Fruit fly (Drosophila melanogaster) whole organism, embryonic: ENCODE measurements around the gene CG44437.

Experiments
- Asciz ChIP-seq: fragments of 200-800 bp; sonication (Bioruptor generic); optimal IDR thresholded peaks from 2 replicates; lab custom pipeline; 2017; ENCODE audit warnings: missing biosample characterization, mild to moderate bottlenecking, missing genetic modification characterization, missing genetic modification reagents
- Bdp1 ChIP-seq: fragments of 200-800 bp; sonication (Bioruptor generic); optimal IDR thresholded peaks from 3 replicates; lab custom pipeline; 2016; ENCODE audit warnings: missing biosample characterization, missing genetic modification characterization
- CG10565 ChIP-seq: fragments of 200-800 bp; sonication (Bioruptor generic); optimal IDR thresholded peaks from 3 replicates; lab custom pipeline; 2016; ENCODE audit warnings: missing biosample characterization, mild to moderate bottlenecking, missing genetic modification characterization
- CG12236 ChIP-seq: fragments of 200-800 bp; sonication (Bioruptor generic); optimal IDR thresholded peaks from 2 replicates; lab custom pipeline; 2016; ENCODE audit warnings: missing biosample characterization, missing genetic modification characterization
- CG12299 ChIP-seq: fragments of 200-800 bp; sonication (Bioruptor generic); optimal IDR thresholded peaks from 2 replicates; lab custom pipeline; 2018; ENCODE audit warnings: missing biosample characterization, mild to moderate bottlenecking, missing genetic modification characterization
- CG12659 ChIP-seq: fragments of 200-800 bp; sonication (Bioruptor generic); optimal IDR thresholded peaks from 3 replicates; lab custom pipeline; 2017; ENCODE audit warnings: mild to moderate bottlenecking, missing biosample characterization, missing genetic modification reagents, missing genetic modification characterization
- CG16815 ChIP-seq: fragments of 200-800 bp; sonication (Bioruptor generic); optimal IDR thresholded peaks from 3 replicates; lab custom pipeline; 2017; ENCODE audit warnings: missing biosample characterization, mild to moderate bottlenecking, missing genetic modification characterization
- CG18764 ChIP-seq: fragments of 200-800 bp; sonication (Bioruptor generic); optimal IDR thresholded peaks from 3 replicates; lab custom pipeline; 2016; ENCODE audit warnings: missing biosample characterization, missing genetic modification characterization
- CG3281 ChIP-seq: fragments of 200-800 bp; sonication (Bioruptor generic); optimal IDR thresholded peaks from 3 replicates; lab custom pipeline; 2017; ENCODE audit warnings: missing biosample characterization, mild to moderate bottlenecking, missing genetic modification characterization
- CG3847 ChIP-seq: fragments of 200-800 bp; sonication (Bioruptor generic); IDR thresholded peaks from 2 replicates; pipeline ENCODE4 v1.3.6; 2022; ENCODE audit warnings: missing biosample characterization, missing genetic modification characterization
- CG4820 ChIP-seq: fragments of 200-800 bp; sonication (Bioruptor generic); optimal IDR thresholded peaks from 3 replicates; lab custom pipeline; 2016; ENCODE audit warnings: missing biosample characterization, missing genetic modification characterization
- CG6765 ChIP-seq: fragments of 200-800 bp; sonication (Bioruptor generic); optimal IDR thresholded peaks from 3 replicates; lab custom pipeline; 2017; ENCODE audit warnings: missing biosample characterization, mild to moderate bottlenecking, missing genetic modification characterization
- CG6791 ChIP-seq: fragments of 200-800 bp; sonication (Bioruptor generic); IDR thresholded peaks from 3 replicates; pipeline ENCODE4 v1.3.6; 2022; ENCODE audit warnings: missing biosample characterization, missing genetic modification characterization; ENCODE audit not compliant: partially characterized antibody
- CG7271 ChIP-seq: fragments of 200-800 bp; sonication (Bioruptor generic); optimal IDR thresholded peaks from 2 replicates; lab custom pipeline; 2018; ENCODE audit warnings: missing biosample characterization, mild to moderate bottlenecking, missing genetic modification characterization, moderate library complexity
- CG7745 ChIP-seq: fragments of 200-800 bp; sonication (Bioruptor generic); optimal IDR thresholded peaks from 2 replicates; lab custom pipeline; 2018; ENCODE audit warnings: missing biosample characterization, mild to moderate bottlenecking, missing genetic modification characterization, moderate library complexity
- CG7987 ChIP-seq: fragments of 200-800 bp; sonication (Bioruptor generic); optimal IDR thresholded peaks from 2 replicates; lab custom pipeline; 2018; ENCODE audit warnings: missing biosample characterization, mild to moderate bottlenecking, missing genetic modification characterization, moderate library complexity
- CkIIα-i1 ChIP-seq: fragments of 200-800 bp; sonication (Bioruptor generic); IDR thresholded peaks from 2 replicates; pipeline ENCODE4 v1.3.6; 2022; ENCODE audit warnings: missing biosample characterization, missing genetic modification characterization
- Deaf1 ChIP-seq: fragments of 200-800 bp; optimal IDR thresholded peaks from 3 replicates; lab custom pipeline; 2019; ENCODE audit warnings: missing biosample characterization, mild to moderate bottlenecking, missing genetic modification characterization, moderate library complexity
- Fer2 ChIP-seq: fragments of 200-800 bp; sonication (Bioruptor generic); optimal IDR thresholded peaks from 2 replicates; lab custom pipeline; 2018; ENCODE audit warnings: missing biosample characterization, mild to moderate bottlenecking, missing genetic modification characterization, moderate library complexity
- Hsf ChIP-seq: fragments of 200-800 bp; sonication (Bioruptor generic); optimal IDR thresholded peaks from 3 replicates; lab custom pipeline; 2016; ENCODE audit warnings: missing biosample characterization, missing genetic modification characterization
- Max ChIP-seq: fragments of 200-800 bp; sonication (Bioruptor generic); optimal IDR thresholded peaks from 2 replicates; lab custom pipeline; 2016; ENCODE audit warnings: missing biosample characterization, mild to moderate bottlenecking, missing genetic modification characterization
- Med ChIP-seq: fragments of 200-800 bp; sonication (Bioruptor generic); peaks from one replicate; lab custom pipeline; 2016; ENCODE audit warnings: missing biosample characterization, missing genetic modification characterization, mild to moderate bottlenecking, inconsistent platforms, moderate library complexity
- Mes4 ChIP-seq: fragments of 200-800 bp; sonication (Bioruptor generic); optimal IDR thresholded peaks from 2 replicates; lab custom pipeline; 2016; ENCODE audit warnings: missing biosample characterization, missing genetic modification characterization
- Mrtf ChIP-seq: fragments of 200-800 bp; sonication (Bioruptor generic); IDR thresholded peaks from 3 replicates; pipeline ENCODE4 v1.3.6; 2022; ENCODE audit warnings: missing biosample characterization, missing genetic modification characterization
- NC2α ChIP-seq: fragments of 200-800 bp; sonication (Bioruptor generic); optimal IDR thresholded peaks from 2 replicates; lab custom pipeline; 2016; ENCODE audit warnings: missing biosample characterization, missing genetic modification characterization
- Pdp1 ChIP-seq, 2 experiments: fragments of 200-800 bp; sonication (Bioruptor generic); optimal IDR thresholded peaks; 3 replicates each; lab custom pipeline; 2016; ENCODE audit warnings: missing biosample characterization in 2 of 2, missing genetic modification characterization in 2 of 2, mild to moderate bottlenecking in 1 of 2, moderate library complexity in 1 of 2
- Scr ChIP-seq: fragments of 200-800 bp; sonication (Bioruptor generic); IDR thresholded peaks from 2 replicates; pipeline ENCODE4 v1.3.6; 2022; ENCODE audit warnings: missing biosample characterization, missing genetic modification characterization; ENCODE audit not compliant: partially characterized antibody
- Ssrp ChIP-seq: fragments of 200-800 bp; sonication (Bioruptor generic); optimal IDR thresholded peaks from 2 replicates; lab custom pipeline; 2018; ENCODE audit warnings: missing biosample characterization, mild to moderate bottlenecking, missing genetic modification characterization, moderate library complexity
- Usf ChIP-seq: fragments of 200-800 bp; sonication (Bioruptor generic); optimal IDR thresholded peaks from 2 replicates; lab custom pipeline; 2017; ENCODE audit warnings: missing genotype, missing biosample characterization, missing genetic modification characterization
- ara ChIP-seq: fragments of 200-800 bp; sonication (Bioruptor generic); IDR thresholded peaks from 2 replicates; pipeline ENCODE4 v1.3.6; 2022; ENCODE audit warnings: missing biosample characterization, missing genetic modification characterization
- ato ChIP-seq: fragments of 200-800 bp; sonication (Bioruptor generic); IDR thresholded peaks from 2 replicates; pipeline ENCODE4 v1.3.6; 2022; ENCODE audit warnings: missing biosample characterization, missing genetic modification characterization; ENCODE audit not compliant: partially characterized antibody
- cas ChIP-seq: fragments of 200-800 bp; sonication (Bioruptor generic); IDR thresholded peaks from 2 replicates; pipeline ENCODE4 v1.3.6; 2022; ENCODE audit warnings: missing biosample characterization, missing genetic modification characterization
- ci ChIP-seq: fragments of 200-800 bp; sonication (Bioruptor generic); IDR thresholded peaks from 3 replicates; pipeline ENCODE4 v1.3.6; 2022; ENCODE audit warnings: missing biosample characterization, missing genetic modification characterization
- croc ChIP-seq: fragments of 200-800 bp; sonication (Bioruptor generic); conservative IDR thresholded peaks from 3 replicates; pipeline ENCODE4 v1.3.6; 2022; ENCODE audit warnings: missing biosample characterization, missing genetic modification characterization
- da ChIP-seq: fragments of 200-800 bp; sonication (Bioruptor generic); optimal IDR thresholded peaks from 2 replicates; lab custom pipeline; 2016; ENCODE audit warnings: missing biosample characterization, missing genetic modification characterization
- fd96Cb ChIP-seq: fragments of 200-800 bp; sonication (Bioruptor generic); optimal IDR thresholded peaks from 2 replicates; lab custom pipeline; 2018; ENCODE audit warnings: missing biosample characterization, mild to moderate bottlenecking, missing genetic modification characterization, moderate library complexity
- gcm ChIP-seq: fragments of 200-800 bp; sonication (Bioruptor generic); optimal IDR thresholded peaks from 2 replicates; lab custom pipeline; 2019; ENCODE audit warnings: missing biosample characterization, mild to moderate bottlenecking, missing genetic modification characterization, moderate library complexity
- gem ChIP-seq: fragments of 200-800 bp; sonication (Bioruptor generic); optimal IDR thresholded peaks from 2 replicates; lab custom pipeline; 2019; ENCODE audit warnings: missing biosample characterization, mild to moderate bottlenecking, missing genetic modification characterization, moderate library complexity
- lov ChIP-seq, 2 experiments: fragments of 200-800 bp in 1 of 2; fragments of >200 bp in 1 of 2; sonication (Bioruptor generic) in 1 of 2; IDR thresholded peaks in 1 of 2; optimal IDR thresholded peaks in 1 of 2; 2 replicates in 1 of 2; 3 replicates in 1 of 2; pipeline versions ENCODE4 v1.3.6 to Lab custom; 2017 to 2022; ENCODE audit warnings: missing biosample characterization in 1 of 2, missing genetic modification characterization in 1 of 2
- nau ChIP-seq: fragments of 200-800 bp; sonication (Bioruptor generic); optimal IDR thresholded peaks from 3 replicates; lab custom pipeline; 2017; ENCODE audit warnings: missing biosample characterization, mild to moderate bottlenecking, missing genetic modification characterization, missing genetic modification reagents
- onecut ChIP-seq: fragments of 200-800 bp; sonication (Bioruptor generic); IDR thresholded peaks from 2 replicates; pipeline ENCODE4 v1.3.6; 2022; ENCODE audit warnings: missing biosample characterization, missing genetic modification characterization
- pan ChIP-seq, 4 experiments: fragments of >200 bp in 3 of 4; fragments of 200-800 bp in 1 of 4; sonication (Bioruptor generic) in 1 of 4; optimal IDR thresholded peaks in 3 of 4; IDR thresholded peaks in 1 of 4; 2 replicates each; pipeline versions ENCODE4 v1.3.6 to Lab custom; 2017 to 2022; ENCODE audit warnings: missing biosample characterization in 2 of 4, missing genetic modification characterization in 2 of 4, mixed read lengths in 1 of 4
- scrt ChIP-seq: fragments of 200-800 bp; sonication (Bioruptor generic); optimal IDR thresholded peaks from 2 replicates; lab custom pipeline; 2018; ENCODE audit warnings: missing biosample characterization, mild to moderate bottlenecking, missing genetic modification characterization, moderate library complexity
- slbo ChIP-seq: fragments of 200-800 bp; sonication (Bioruptor generic); IDR thresholded peaks from 2 replicates; pipeline ENCODE4 v1.3.6; 2022; ENCODE audit warnings: missing biosample characterization, missing genetic modification characterization
- sob ChIP-seq: fragments of 200-800 bp; sonication (Bioruptor generic); IDR thresholded peaks from 2 replicates; pipeline ENCODE4 v1.3.6; 2022; ENCODE audit warnings: missing biosample characterization, missing genetic modification characterization
- tgo ChIP-seq: fragments of 200-800 bp; sonication (Bioruptor generic); IDR thresholded peaks from 3 replicates; pipeline ENCODE4 v1.3.6; 2022; ENCODE audit warnings: missing biosample characterization, missing genetic modification characterization
- vfl ChIP-seq: fragments of 200-800 bp; sonication (Bioruptor generic); optimal IDR thresholded peaks from 2 replicates; lab custom pipeline; 2016; ENCODE audit warnings: missing biosample characterization, missing genetic modification characterization
- vvl ChIP-seq: fragments of 200-800 bp; sonication (Bioruptor generic); IDR thresholded peaks from 2 replicates; pipeline ENCODE4 v1.3.6; 2022; ENCODE audit warnings: missing biosample characterization, missing genetic modification characterization
- wek ChIP-seq: fragments of 200-800 bp; sonication (Bioruptor generic); optimal IDR thresholded peaks from 3 replicates; lab custom pipeline; 2018; ENCODE audit warnings: missing biosample characterization, mild to moderate bottlenecking, missing genetic modification characterization, moderate library complexity

The CG44437 gene

DNA sequence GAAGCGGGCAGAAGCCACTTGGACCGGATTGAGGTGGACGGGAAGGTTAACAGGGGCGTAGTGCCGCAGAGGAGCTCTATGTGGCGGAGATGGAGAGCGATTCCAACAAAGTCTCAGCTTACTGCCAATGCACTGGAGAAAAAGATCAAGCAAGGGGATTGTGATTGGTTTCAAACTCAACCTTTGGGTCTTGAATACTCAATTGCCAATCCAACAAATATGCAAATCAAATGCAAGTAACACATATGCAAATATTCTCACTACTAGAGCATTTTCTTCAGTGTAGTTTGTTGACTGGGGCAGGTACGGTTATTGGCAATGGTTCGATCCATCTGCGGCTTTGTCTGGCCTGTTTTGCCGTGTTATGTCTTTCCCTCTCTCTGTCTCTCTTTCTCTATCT lies 49.2 kb upstream of the CG44437 start (continued):
- TF ChIP-seq cas (GFP tag; lab: Robert Waterston, UW) (0 out of 2 replicates have a peak, but pooled peaks have one; percentile 24), croc (GFP tag; lab: Robert Waterston, UW) (peak; percentile 59; the same call in 2 of the 3 replicates), CG3847 (GFP tag; lab: Robert Waterston, UW) (peak; percentile 55), Mrtf (GFP tag; lab: Robert Waterston, UW) (peak; percentile 74), lov (optimal IDR thresholded peaks at IDR 0.05; lab: Kevin White, UChicago) (no peak), lov (GFP tag; IDR thresholded peaks at IDR 0.05; lab: Robert Waterston, UW) (peak; percentile 55; the same call in 1 of the 3 replicates), tgo (peak; percentile 77), Ssrp (tag; lab: Kevin White, UChicago) (peak; percentile 67), CG7987 (peak; percentile 5), CG3281 (peak; percentile 62), Mes4 (peak; percentile 67), onecut (GFP tag; lab: Robert Waterston, UW) (peak; percentile 67), Hsf (GFP tag; lab: Kevin White, UChicago) (peak; percentile 75), Med (GFP tag; lab: Kevin White, UChicago) (peak; percentile 98), Pdp1 (GFP tag; optimal IDR thresholded peaks at IDR 0.05; lab: Kevin White, UChicago) (peak; percentile 86 to 92), CG12659 (GFP tag; lab: Kevin White, UChicago) (peak; percentile 62), gcm (GFP tag; lab: Kevin White, UChicago) (peak; percentile 38), Deaf1 (tag; lab: Kevin White, UChicago) (peak; percentile 25), CG10565 (GFP tag; lab: Kevin White, UChicago) (no peak), gem (tag; lab: Kevin White, UChicago) (peak; percentile 83), Bdp1 (GFP tag; lab: Kevin White, UChicago) (peak; percentile 49), vfl (GFP tag; lab: Kevin White, UChicago) (no peak), slbo (peak; percentile 83), CG6765 (GFP tag; lab: Kevin White, UChicago) (no peak), CG6791 (GFP tag; lab: Robert Waterston, UW) (no peak), ara (GFP tag; lab: Robert Waterston, UW) (peak; percentile 74), CG4820 (GFP tag; lab: Kevin White, UChicago) (peak; percentile 74), CG16815 (peak; percentile 37), Usf (GFP tag; lab: Kevin White, UChicago) (peak; percentile 77), ci (GFP tag; lab: Robert Waterston, UW) (peak; percentile 93), nau (peak; percentile 58), CG12236 (GFP tag; lab: Kevin White, UChicago) (peak; percentile 60), CkIIα-i1 (GFP tag; lab: Robert Waterston, UW) (0 out of 2 replicates have a peak, but pooled peaks have one; percentile 29), sob (GFP tag; lab: Robert Waterston, UW) (peak; percentile 73; the same call in 1 of the 2 replicates), Asciz (GFP tag; lab: Kevin White, UChicago) (peak; percentile 67), fd96Cb (peak; percentile 76), Fer2 (tag; lab: Kevin White, UChicago) (no peak), wek (peak; percentile 49), CG12299 (tag; lab: Kevin White, UChicago) (no peak), Max (GFP tag; lab: Kevin White, UChicago) (peak; percentile 37), Scr (GFP tag; lab: Robert Waterston, UW) (no peak), CG7745 (tag; lab: Kevin White, UChicago) (no peak), scrt (GFP tag; lab: Kevin White, UChicago) (peak; percentile 46), vvl (GFP tag; lab: Robert Waterston, UW) (peak; percentile 93), NC2α (GFP tag; lab: Kevin White, UChicago) (peak; percentile 30), da (GFP tag; lab: Kevin White, UChicago) (peak; percentile 34), pan (optimal IDR thresholded peaks at IDR 0.05; lab: Kevin White, UChicago) (no peak), pan (GFP tag; optimal IDR thresholded peaks at IDR 0.05 in 1 of 2, IDR thresholded peaks at IDR 0.05 in 1 of 2) (peak in 1 of 2 experiments; percentile 76), CG18764 (GFP tag; lab: Kevin White, UChicago) (peak; percentile 46), CG7271 (tag; lab: Kevin White, UChicago) (no peak), ato (GFP tag; lab: Robert Waterston, UW) (no peak)
